Fruit fly (Drosophila melanogaster) whole organism, embryonic: ENCODE measurements around the gene Pep.

Source experiments
- Antp ChIP-seq: fragments of 200-800 bp; sonication (Bioruptor generic); optimal IDR thresholded peaks from 3 replicates; lab custom pipeline; 2016; ENCODE audit warnings: missing biosample characterization, missing genetic modification characterization
- BEAF-32 ChIP-seq: fragments of 200-800 bp; sonication (Bioruptor generic); optimal IDR thresholded peaks from 3 replicates; lab custom pipeline; 2017; ENCODE audit warnings: missing biosample characterization, missing genetic modification characterization, mild to moderate bottlenecking, moderate library complexity, missing genetic modification reagents
- CG32772 ChIP-seq: fragments of 200-800 bp; sonication (Bioruptor generic); IDR thresholded peaks from 2 replicates; pipeline ENCODE4 v1.3.6; 2022; ENCODE audit warnings: missing biosample characterization, missing genetic modification characterization
- CG9797 ChIP-seq: fragments of 200-800 bp; sonication (Bioruptor generic); optimal IDR thresholded peaks from 3 replicates; lab custom pipeline; 2018; ENCODE audit warnings: missing biosample characterization, mild to moderate bottlenecking, missing genetic modification characterization
- CG9876 ChIP-seq: fragments of 200-800 bp; sonication (Bioruptor generic); optimal IDR thresholded peaks from 2 replicates; lab custom pipeline; 2016; ENCODE audit warnings: missing biosample characterization, missing genetic modification characterization
- D19B ChIP-seq: fragments of 200-800 bp; sonication (Bioruptor generic); optimal IDR thresholded peaks from 2 replicates; lab custom pipeline; 2017; ENCODE audit warnings: missing biosample characterization, mild to moderate bottlenecking, missing genetic modification characterization
- Sin3A ChIP-seq: fragments of >200 bp; optimal IDR thresholded peaks from 2 replicates; lab custom pipeline; 2018
- bigmax ChIP-seq: fragments of 200-800 bp; sonication (Bioruptor generic); optimal IDR thresholded peaks from 2 replicates; lab custom pipeline; 2018; ENCODE audit warnings: missing biosample characterization, mild to moderate bottlenecking, missing genetic modification characterization
- cg ChIP-seq: fragments of 200-800 bp; sonication (Bioruptor generic); optimal IDR thresholded peaks from 3 replicates; lab custom pipeline; 2019; ENCODE audit warnings: missing biosample characterization, mild to moderate bottlenecking, missing genetic modification characterization, moderate library complexity
- ind ChIP-seq: fragments of 200-800 bp; sonication (Bioruptor generic); optimal IDR thresholded peaks from 3 replicates; lab custom pipeline; 2016; ENCODE audit warnings: missing biosample characterization, missing genetic modification characterization
- lab ChIP-seq: fragments of 200-800 bp; sonication (Bioruptor generic); optimal IDR thresholded peaks from 3 replicates; lab custom pipeline; 2017; ENCODE audit warnings: missing biosample characterization, missing genetic modification characterization, mild to moderate bottlenecking, moderate library complexity, missing genetic modification reagents
- ro ChIP-seq: fragments of 200-800 bp; sonication (Bioruptor generic); IDR thresholded peaks from 2 replicates; pipeline ENCODE4 v1.3.6; 2022; ENCODE audit warnings: missing biosample characterization, missing genetic modification characterization
- trem ChIP-seq: fragments of 200-800 bp; optimal IDR thresholded peaks from 3 replicates; lab custom pipeline; 2019; ENCODE audit warnings: missing biosample characterization, mild to moderate bottlenecking, missing genetic modification characterization, moderate library complexity

DNA sequence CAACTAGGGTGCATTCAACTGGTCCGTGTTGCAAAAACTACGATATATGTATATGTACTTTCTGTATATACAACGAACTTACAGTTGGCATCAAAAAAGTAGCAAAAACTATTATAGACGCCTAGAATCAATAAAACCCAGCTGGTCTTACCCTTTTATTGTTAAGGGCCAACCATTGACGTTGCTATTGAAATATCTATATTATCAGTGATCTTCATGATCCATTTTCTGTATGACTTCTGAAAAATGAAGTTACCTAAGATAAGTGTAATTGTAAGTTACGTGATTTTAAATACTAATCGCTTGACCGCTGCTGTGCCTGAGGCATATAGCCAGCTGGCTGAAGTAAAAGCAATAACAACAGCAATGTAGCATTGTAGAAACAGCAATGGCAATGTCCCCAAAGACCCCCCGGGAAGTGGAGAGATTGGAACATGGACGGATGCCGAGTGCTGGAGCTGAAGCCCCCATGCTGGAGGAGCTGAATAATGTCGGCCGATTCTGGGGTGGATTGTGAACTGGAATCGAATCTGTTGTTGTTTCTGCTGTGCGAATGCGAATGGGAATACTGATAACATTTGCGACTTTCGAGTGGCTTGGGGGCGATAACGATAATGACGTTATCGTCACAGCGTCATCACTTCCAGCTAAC is 13.0 kb upstream of the Pep start:
- TF ChIP-seq bigmax (GFP tag; lab: Kevin White, UChicago) (no peak), ro (GFP tag; lab: Robert Waterston, UW) (no peak), lab (peak; percentile 63), cg (no peak), Antp (GFP tag; lab: Kevin White, UChicago) (peak; percentile 4), CG9797 (GFP tag; lab: Kevin White, UChicago) (no peak), Sin3A (lab: Kevin White, UChicago) (no peak), CG9876 (no peak), D19B (peak; percentile 24), CG32772 (GFP tag; lab: Robert Waterston, UW) (no peak), BEAF-32 (no peak), trem (tag; lab: Kevin White, UChicago) (peak; percentile 47), ind (peak; percentile 36)
